Worm (Caenorhabditis elegans): ENCODE results near the gene clec-229.

- TF ChIP-seq pat-9 (tag; optimal IDR thresholded peaks at IDR 0.05), result no peak
- no peak for TF ChIP-seq nfya-1 (tag; optimal IDR thresholded peaks at IDR 0.05)
- TF ChIP-seq dve-1 (tag; optimal IDR thresholded peaks at IDR 0.05), result no peak
- no peak for TF ChIP-seq lin-11 (tag; optimal IDR thresholded peaks at IDR 0.05)
- TF ChIP-seq ets-4 (tag; optimal IDR thresholded peaks at IDR 0.05), result no peak
- TF ChIP-seq unc-3 (GFP tag; conservative IDR thresholded peaks at IDR 0.05), result no peak
- no peak for TF ChIP-seq unc-3 (tag; optimal IDR thresholded peaks at IDR 0.05)
- TF ChIP-seq F13H6.1 (tag; optimal IDR thresholded peaks at IDR 0.05), result no peak
- TF ChIP-seq pha-2 (tag; optimal IDR thresholded peaks at IDR 0.05), result no peak
- TF ChIP-seq elt-2 (tag; optimal IDR thresholded peaks at IDR 0.05), result no peak
Measured at ce11 chrV:15293865-15294264, 47.4 kb downstream of the clec-229 start, which contains the start of gene str-96.

All from whole organism, late embryonic.